Fruit fly (Drosophila melanogaster) ovary, adult (tissue): ENCODE results near the gene CG6040.
A peak's percentile ranks its signal among the peaks of the same experiment; 100 is the strongest.

ENCODE experiments used
- CG17801 ChIP-seq: fragments of 200-800 bp; optimal IDR thresholded peaks from 2 replicates; lab custom pipeline; 2019; ENCODE audit warnings: missing biosample characterization, mild to moderate bottlenecking, missing genetic modification characterization, moderate library complexity; ENCODE audit not compliant: partially characterized antibody

The CG6040 gene

DNA sequence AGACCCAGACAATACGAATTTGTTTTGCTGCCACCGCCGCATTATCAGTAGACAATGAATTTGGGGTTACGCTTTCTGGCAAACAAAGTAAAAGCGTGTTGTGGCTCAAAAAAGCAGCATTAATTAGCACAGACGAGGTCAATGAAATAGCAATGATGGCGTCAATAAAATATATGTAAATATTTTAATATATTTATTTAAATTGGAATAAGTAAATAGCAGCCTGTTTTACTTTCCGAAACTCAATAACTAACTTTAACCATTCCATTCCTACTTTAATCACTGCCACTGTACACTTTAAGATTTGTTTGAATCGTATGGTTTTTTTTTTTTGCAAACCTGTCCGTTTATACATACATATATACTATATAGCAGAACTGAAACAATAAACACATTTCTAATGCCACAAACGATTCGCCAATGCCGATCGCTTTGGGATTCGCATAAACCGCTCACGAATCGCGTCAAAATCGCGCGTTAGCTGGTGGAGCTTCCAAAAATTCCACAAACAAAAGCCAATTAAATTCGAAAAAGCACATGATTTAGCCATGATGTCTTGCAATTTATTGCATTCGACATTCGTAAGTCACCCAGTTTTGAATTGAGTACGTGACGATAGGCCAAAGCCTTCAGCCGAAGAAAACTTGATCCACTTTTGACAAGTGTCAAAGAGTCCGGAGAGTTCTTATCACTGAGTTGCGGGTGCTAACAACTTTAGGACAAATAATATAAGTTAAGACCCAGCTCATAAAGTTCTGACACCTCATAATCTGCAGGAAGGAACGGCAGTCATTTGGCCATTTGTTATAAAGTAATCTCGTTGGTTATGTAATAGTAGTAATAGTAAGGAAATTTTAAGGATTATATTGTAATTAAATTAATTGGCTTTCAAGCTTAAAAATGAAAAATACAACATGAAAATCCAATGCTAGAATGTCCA is 55.4 kb downstream of the CG6040 start:
- TF ChIP-seq CG17801 (GFP tag; lab: Kevin White, UChicago): no peak

- TF ChIP-seq CG17801 (GFP tag; lab: Kevin White, UChicago): no peak
Measured at dm6 chr3R:19152835-19153234, 56.1 kb downstream of the CG6040 start.

DNA sequence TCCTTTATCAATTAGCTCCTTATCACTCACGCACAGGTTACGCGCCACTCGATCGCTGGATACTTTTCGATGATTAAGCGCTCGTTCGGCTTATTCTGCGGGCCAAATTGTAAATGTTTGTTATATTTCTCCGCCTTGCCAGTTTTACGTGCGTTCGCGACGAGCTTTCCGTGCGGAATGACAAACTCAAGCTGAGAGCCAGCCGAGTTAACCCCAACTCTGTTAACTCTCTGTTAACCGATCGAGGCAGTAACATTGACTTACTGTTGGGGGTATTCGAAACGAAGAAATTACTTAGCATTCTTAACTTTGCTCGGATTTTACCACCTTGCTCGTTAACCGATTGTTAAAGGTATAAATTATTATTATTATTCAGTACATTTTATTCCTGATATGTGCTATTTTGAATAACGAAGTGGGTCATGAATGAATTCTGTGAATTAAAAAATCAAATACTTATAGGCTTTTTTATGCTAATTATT is 56.8 kb downstream of the CG6040 start, which contains the start of gene CG5835:
TSS of gene CG5835 (minus strand) at position 185 of the 482 bp plus-strand sequence.
- TF ChIP-seq CG17801 (GFP tag; lab: Kevin White, UChicago): peak; percentile 50

DNA sequence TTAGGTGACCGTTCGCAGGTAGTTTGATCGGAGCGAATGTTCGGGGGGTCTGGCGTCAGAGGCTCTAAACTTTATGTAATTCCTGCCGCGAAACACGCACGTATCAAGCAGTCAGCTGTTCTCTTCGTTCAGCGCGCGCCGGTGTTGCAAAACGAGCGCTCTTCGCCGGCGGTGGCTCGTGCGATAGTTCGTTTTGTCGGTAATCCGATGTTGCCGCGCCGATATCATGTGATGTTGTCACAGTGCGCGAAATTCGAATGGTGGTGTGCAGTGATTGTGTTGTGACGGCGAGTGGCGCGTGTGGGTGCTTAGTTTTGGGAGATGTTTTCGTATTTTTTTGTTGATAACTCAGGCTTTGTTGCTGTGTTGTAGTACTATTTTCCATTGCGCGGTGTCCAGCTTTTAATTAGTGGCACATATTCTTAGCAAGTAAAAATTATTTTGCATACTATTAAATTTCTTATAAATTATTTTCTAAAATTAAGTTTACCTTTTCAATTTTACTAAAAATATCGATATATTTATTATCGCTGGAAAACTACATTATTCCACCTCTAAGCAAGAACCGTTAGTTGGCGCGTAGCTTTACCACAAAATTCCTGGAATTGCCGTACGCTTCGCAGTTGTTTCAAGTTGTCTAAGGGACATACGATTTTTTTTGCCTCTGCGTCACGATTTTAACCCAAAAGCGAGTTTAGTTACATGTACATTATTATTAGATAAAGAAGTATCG is 60.1 kb downstream of the CG6040 start, which contains the start of gene nanos:
TSS of gene nanos (plus strand) at position 569 of the 733 bp plus-strand sequence.
- peak; percentile 38 for TF ChIP-seq CG17801 (GFP tag; lab: Kevin White, UChicago)

- peak; percentile 86 for TF ChIP-seq CG17801 (GFP tag; lab: Kevin White, UChicago)
Measured at dm6 chr3R:19157997-19158396, 61.2 kb downstream of the CG6040 start.

DNA sequence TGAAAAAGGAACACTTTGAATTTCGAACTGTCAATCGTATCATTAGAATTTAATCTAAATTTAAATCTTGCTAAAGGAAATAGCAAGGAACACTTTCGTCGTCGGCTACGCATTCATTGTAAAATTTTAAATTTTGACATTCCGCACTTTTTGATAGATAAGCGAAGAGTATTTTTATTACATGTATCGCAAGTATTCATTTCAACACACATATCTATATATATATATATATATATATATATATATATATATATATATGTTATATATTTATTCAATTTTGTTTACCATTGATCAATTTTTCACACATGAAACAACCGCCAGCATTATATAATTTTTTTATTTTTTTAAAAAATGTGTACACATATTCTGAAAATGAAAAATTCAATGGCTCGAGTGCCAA is 63.0 kb downstream of the CG6040 start, which contains the start of gene CG11779:
TSS of gene CG11779 (minus strand) at position 101 of the 400 bp plus-strand sequence.
- TF ChIP-seq CG17801 (GFP tag; lab: Kevin White, UChicago): no peak

dm6 chr3R:19162135-19162616 is 65.4 kb downstream of the CG6040 start, which contains the start of the genes CG42359 and Nsun5:
CG42359 (minus strand) TSS chr3R:19162300.
Nsun5 (minus strand) TSS chr3R:19162300.
- TF ChIP-seq CG17801 (GFP tag; lab: Kevin White, UChicago): peak; percentile 87

DNA sequence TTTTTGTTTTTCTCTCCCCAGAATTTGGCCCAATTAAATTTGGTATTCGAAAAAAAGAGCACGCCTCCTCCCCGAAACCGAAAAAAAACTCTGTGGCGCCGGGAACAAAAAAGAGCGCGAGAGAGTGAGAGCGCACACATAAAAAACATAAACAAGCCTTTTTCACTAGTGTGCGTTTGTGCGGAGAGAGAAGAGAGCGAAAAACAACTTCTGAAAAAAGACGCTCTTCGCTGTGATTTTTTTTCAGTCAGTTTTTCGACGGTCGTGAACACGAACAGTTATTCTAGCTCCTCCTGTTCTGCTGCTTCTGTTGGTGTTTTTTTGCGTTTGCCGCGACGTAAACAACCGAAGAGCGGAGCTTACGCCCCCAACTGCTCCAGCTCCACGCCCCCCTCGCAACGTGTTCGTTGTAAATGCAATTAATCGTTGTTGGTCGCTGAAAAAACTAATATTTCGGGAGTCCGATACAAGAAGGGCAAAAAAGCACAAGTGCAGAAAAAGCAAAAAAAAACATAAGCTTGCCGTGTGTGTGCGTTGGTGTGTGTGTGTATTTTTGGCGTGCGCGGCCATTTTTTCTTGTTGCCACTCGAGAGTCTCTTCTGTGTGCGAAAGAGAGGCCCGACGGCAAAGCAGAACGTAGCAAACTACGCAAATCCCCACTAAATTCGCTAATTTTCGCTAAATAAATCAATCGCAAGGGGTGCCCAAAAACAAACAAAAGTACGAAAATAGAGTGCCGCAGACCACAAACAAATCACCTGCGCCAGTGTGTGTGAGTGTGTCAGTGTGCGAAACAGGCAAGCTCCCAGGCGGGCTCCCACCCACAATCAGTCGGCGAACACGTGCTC is 67.4 kb downstream of the CG6040 start, which contains the start of gene sqz:
TSS of gene sqz (plus strand) at position 240 of the 848 bp plus-strand sequence.
- peak; percentile 83 for TF ChIP-seq CG17801 (GFP tag; lab: Kevin White, UChicago)

dm6 chr3R:19164873-19165456 is 68.2 kb downstream of the CG6040 start:
- peak; percentile 3 for TF ChIP-seq CG17801 (GFP tag; lab: Kevin White, UChicago)

- peak; percentile 75 for TF ChIP-seq CG17801 (GFP tag; lab: Kevin White, UChicago)
Measured at dm6 chr3R:19165620-19166055, 68.9 kb downstream of the CG6040 start.

DNA sequence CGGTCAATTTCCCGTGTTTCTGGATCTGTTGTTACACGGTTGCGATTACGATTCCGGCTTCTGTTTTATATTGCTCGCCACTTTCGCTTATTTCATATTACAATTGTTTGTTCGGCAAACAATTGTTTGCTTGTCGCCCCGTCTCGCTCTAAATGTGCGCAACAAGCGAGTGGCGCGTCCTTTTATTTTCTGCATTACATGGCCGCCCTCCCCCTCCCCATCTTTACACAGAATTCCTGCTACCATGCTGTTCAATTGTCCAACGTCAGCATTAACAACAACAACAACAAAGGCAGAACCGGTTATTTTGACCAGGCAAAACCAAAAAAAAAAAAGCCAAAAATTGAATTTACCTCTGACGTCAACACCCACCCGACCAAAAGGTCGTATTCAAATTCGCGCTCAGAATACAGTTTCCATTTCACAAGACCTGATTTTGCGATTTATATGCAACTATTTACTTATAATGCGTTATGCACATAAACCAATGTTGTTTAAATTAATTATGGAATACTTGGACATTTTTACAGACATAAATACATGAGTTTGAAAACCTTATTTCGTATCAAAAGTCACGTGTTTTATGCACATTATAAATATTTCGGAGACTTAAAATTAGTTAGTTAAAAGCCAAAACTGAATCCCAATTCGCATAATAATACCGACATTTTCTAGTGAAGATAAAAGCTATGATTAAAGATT is 69.5 kb downstream of the CG6040 start:
- no peak for TF ChIP-seq CG17801 (GFP tag; lab: Kevin White, UChicago)

dm6 chr3R:19167521-19167920 is 70.8 kb downstream of the CG6040 start:
- peak; percentile 60 for TF ChIP-seq CG17801 (GFP tag; lab: Kevin White, UChicago)

DNA sequence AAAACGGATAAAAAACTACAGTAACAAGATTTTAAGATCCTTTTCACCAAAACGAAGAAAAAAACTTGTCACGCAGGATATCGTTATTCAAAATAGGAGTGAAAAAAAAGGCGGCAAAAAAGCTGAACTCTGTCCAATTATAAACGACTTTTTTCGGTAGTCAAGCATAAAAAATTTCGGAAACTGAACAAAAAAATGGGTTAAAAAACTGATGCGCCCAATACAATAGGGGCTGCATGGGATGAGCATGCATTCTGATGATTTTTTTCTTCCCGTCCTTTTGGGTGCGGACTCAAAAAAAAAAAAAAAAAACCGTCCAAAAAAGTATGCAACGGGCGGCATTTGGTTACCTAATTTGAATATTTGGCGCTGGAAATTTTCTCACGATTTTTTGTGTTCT is 77.8 kb downstream of the CG6040 start:
- no peak for TF ChIP-seq CG17801 (GFP tag; lab: Kevin White, UChicago)
